Worm (Caenorhabditis elegans): Measurements from ENCODE around the gene vps-37.

ce11 chrV:5558590-5558989 is 33.9 kb upstream of the vps-37 start, which contains the start of gene glb-5:
- TF ChIP-seq lsy-2 (tag; optimal IDR thresholded peaks at IDR 0.05): no peak
- no peak for TF ChIP-seq sma-3 (GFP tag; optimal IDR thresholded peaks at IDR 0.05)
- TF ChIP-seq ztf-11 (tag; optimal IDR thresholded peaks at IDR 0.05): no peak
- no peak for TF ChIP-seq nhr-12 (tag; optimal IDR thresholded peaks at IDR 0.05)
- no peak for TF ChIP-seq fos-1 (tag; optimal IDR thresholded peaks at IDR 0.05)
- TF ChIP-seq mdl-1 (tag; optimal IDR thresholded peaks at IDR 0.05): no peak
- TF ChIP-seq dmd-4 (tag; optimal IDR thresholded peaks at IDR 0.05): no peak
- TF ChIP-seq snpc-4 (tag; optimal IDR thresholded peaks at IDR 0.05): no peak

Data from whole organism, L2 larva.